Worm (Caenorhabditis elegans): ENCODE measurements around the gene iglr-2.

DNA sequence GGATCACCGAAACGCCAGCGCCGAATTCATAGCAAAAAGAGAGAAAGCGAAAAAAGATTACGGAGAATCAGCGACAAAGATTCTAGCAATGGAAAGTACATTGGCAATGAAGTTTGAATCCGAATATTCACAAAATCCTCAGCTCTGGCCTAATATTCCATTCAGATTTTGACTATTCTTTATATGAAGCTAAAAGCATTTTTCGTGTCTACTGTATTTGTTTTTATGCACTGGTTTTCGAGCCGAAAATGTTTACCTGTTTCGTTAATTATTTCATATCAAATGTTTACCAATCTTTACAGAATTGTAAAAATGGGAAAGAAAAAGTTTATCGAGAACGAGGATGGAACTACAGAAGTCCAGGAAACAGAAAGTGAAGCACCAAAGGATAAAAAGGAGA is 22.9 kb downstream of the iglr-2 start, which contains the start of gene F10E9.4:
- TF ChIP-seq unc-62 (GFP tag; optimal IDR thresholded peaks at IDR 0.05) (no peak), snpc-4 (GFP tag; optimal IDR thresholded peaks at IDR 0.05) (no peak), snpc-4 (tag; optimal IDR thresholded peaks at IDR 0.05) (no peak), lag-1 (GFP tag; IDR thresholded peaks at IDR 0.05) (no peak), lir-1 (GFP tag; conservative IDR thresholded peaks at IDR 0.05) (no peak), mel-28 (tag; optimal IDR thresholded peaks at IDR 0.05; ENCODE audit: borderline replicate concordance) (no peak)

Data from whole organism, young adult.